Worm (Caenorhabditis elegans): ENCODE data around the gene Y48B6A.1.
A peak's percentile ranks its signal among the peaks of the same experiment; 100 is the strongest.

Y48B6A.1 gene

ce11 chrII:14122065-14122464 lies 32.1 kb downstream of the Y48B6A.1 start, which contains the start of gene K09E4.4:
Gene K09E4.4, minus strand, starts transcription at chrII:14122165.
- peak; percentile 2 for TF ChIP-seq lin-39 (tag; optimal IDR thresholded peaks at IDR 0.05)
- no peak for TF ChIP-seq pqm-1 (tag; optimal IDR thresholded peaks at IDR 0.05)

ce11 chrII:14118391-14118790 lies 35.8 kb downstream of the Y48B6A.1 start:
- TF ChIP-seq zag-1 (tag; optimal IDR thresholded peaks at IDR 0.05) (no peak), ZK546.5 (tag; optimal IDR thresholded peaks at IDR 0.05) (no peak), mdl-1 (tag; optimal IDR thresholded peaks at IDR 0.05) (no peak), lsy-12 (tag; optimal IDR thresholded peaks at IDR 0.05) (no peak), fos-1 (tag; optimal IDR thresholded peaks at IDR 0.05) (no peak), nhr-237 (tag; optimal IDR thresholded peaks at IDR 0.05) (no peak), snpc-4 (tag; optimal IDR thresholded peaks at IDR 0.05) (peak; percentile 40)

ce11 chrII:14112842-14113241 lies 41.3 kb downstream of the Y48B6A.1 start:
- TF ChIP-seq nhr-25 (tag; optimal IDR thresholded peaks at IDR 0.05) = peak; percentile 65
- peak; percentile 23 for TF ChIP-seq elt-1 (tag; optimal IDR thresholded peaks at IDR 0.05)
- no peak for TF ChIP-seq mdl-1 (tag; optimal IDR thresholded peaks at IDR 0.05)

- TF ChIP-seq nhr-23 (tag; optimal IDR thresholded peaks at IDR 0.05) = peak; percentile 56
- TF ChIP-seq lin-15B (tag; optimal IDR thresholded peaks at IDR 0.05) = no peak
- TF ChIP-seq mml-1 (tag; optimal IDR thresholded peaks at IDR 0.05) = no peak
- peak; percentile 72 for TF ChIP-seq nhr-25 (tag; optimal IDR thresholded peaks at IDR 0.05)
- TF ChIP-seq eor-1 (tag; optimal IDR thresholded peaks at IDR 0.05) = no peak
- no peak for TF ChIP-seq jun-1 (tag; optimal IDR thresholded peaks at IDR 0.05)
- no peak for TF ChIP-seq tbx-2 (tag; optimal IDR thresholded peaks at IDR 0.05)
- no peak for TF ChIP-seq hmg-11 (tag; optimal IDR thresholded peaks at IDR 0.05)
- peak; percentile 44 for TF ChIP-seq ama-1 (optimal IDR thresholded peaks at IDR 0.05)
- TF ChIP-seq fkh-2 (tag; optimal IDR thresholded peaks at IDR 0.05) = no peak
Observed at ce11 chrII:14109184-14109664, 44.9 kb downstream of the Y48B6A.1 start, which contains the start of gene cpg-7. Gene cpg-7, minus strand, starts transcription at chrII:14109234.

- TF ChIP-seq nhr-12 (tag; optimal IDR thresholded peaks at IDR 0.05) (no peak), nhr-77 (tag; optimal IDR thresholded peaks at IDR 0.05) (no peak), nhr-28 (tag; optimal IDR thresholded peaks at IDR 0.05) (no peak), elt-1 (tag; optimal IDR thresholded peaks at IDR 0.05) (no peak), ceh-82 (tag; optimal IDR thresholded peaks at IDR 0.05) (no peak), mml-1 (tag; optimal IDR thresholded peaks at IDR 0.05) (no peak), ceh-9 (tag; optimal IDR thresholded peaks at IDR 0.05) (no peak), egl-27 (tag; optimal IDR thresholded peaks at IDR 0.05) (no peak), unc-62 (GFP tag; optimal IDR thresholded peaks at IDR 0.05) (no peak), fos-1 (tag; optimal IDR thresholded peaks at IDR 0.05) (no peak), nhr-76 (tag; optimal IDR thresholded peaks at IDR 0.05) (no peak), fkh-10 (GFP tag; optimal IDR thresholded peaks at IDR 0.05) (no peak), ZK546.5 (tag; optimal IDR thresholded peaks at IDR 0.05) (no peak), lin-39 (tag; optimal IDR thresholded peaks at IDR 0.05) (no peak)
Observed at ce11 chrII:14106164-14106563, 48.0 kb downstream of the Y48B6A.1 start.

- TF ChIP-seq nhr-237 (tag; optimal IDR thresholded peaks at IDR 0.05) (no peak), zag-1 (tag; optimal IDR thresholded peaks at IDR 0.05) (no peak), jun-1 (tag; optimal IDR thresholded peaks at IDR 0.05) (no peak), snpc-4 (tag; optimal IDR thresholded peaks at IDR 0.05) (no peak), ceh-16 (tag; optimal IDR thresholded peaks at IDR 0.05) (no peak), elt-3 (tag; optimal IDR thresholded peaks at IDR 0.05) (no peak), skn-1 (tag; optimal IDR thresholded peaks at IDR 0.05) (no peak), nhr-23 (tag; optimal IDR thresholded peaks at IDR 0.05) (no peak), ceh-82 (tag; optimal IDR thresholded peaks at IDR 0.05) (no peak), unc-62 (GFP tag; optimal IDR thresholded peaks at IDR 0.05) (no peak), nfya-1 (tag; optimal IDR thresholded peaks at IDR 0.05; ENCODE audit: insufficient read depth) (no peak), nhr-12 (tag; optimal IDR thresholded peaks at IDR 0.05) (no peak)
Observed at ce11 chrII:14104470-14104869, 49.7 kb downstream of the Y48B6A.1 start, which contains the start of gene gur-4. Gene gur-4, plus strand, starts transcription at chrII:14104770.

Measured in whole organism, L3 larva.